Worm (Caenorhabditis elegans) whole organism, L3 larva: ENCODE measurements around the gene srh-70.

Experiments used
- ZK546.5 ChIP-seq: sonication (generic microtip); optimal IDR thresholded peaks from 2 replicates; lab custom pipeline; 2017; ENCODE audit warnings: missing biosample characterization, missing genetic modification characterization
- egl-27 ChIP-seq: sonication (generic microtip); optimal IDR thresholded peaks from 4 replicates; lab custom pipeline; 2017; ENCODE audit warnings: missing biosample characterization, missing genetic modification reagents, missing genetic modification characterization
- lin-39 ChIP-seq: fragments of 150-350 bp; optimal IDR thresholded peaks from 2 replicates; lab custom pipeline; 2018; ENCODE audit warnings: missing biosample characterization, missing genetic modification reagents, missing genetic modification characterization
- nhr-12 ChIP-seq: fragments of 150-350 bp; optimal IDR thresholded peaks from 2 replicates; lab custom pipeline; 2014; ENCODE audit warnings: missing biosample characterization, missing genetic modification characterization
- nhr-28 ChIP-seq: fragments of 150-350 bp; optimal IDR thresholded peaks from 2 replicates; lab custom pipeline; 2014; ENCODE audit warnings: missing biosample characterization, missing genetic modification characterization
- skn-1 ChIP-seq: fragments of 150-350 bp; optimal IDR thresholded peaks from 2 replicates; lab custom pipeline; 2014; ENCODE audit warnings: missing biosample characterization, missing genetic modification characterization
- zag-1 ChIP-seq: fragments of 150-350 bp; optimal IDR thresholded peaks from 2 replicates; lab custom pipeline; 2014; ENCODE audit warnings: missing biosample characterization, missing genetic modification characterization
- ztf-4 ChIP-seq: fragments of 150-350 bp; optimal IDR thresholded peaks from 2 replicates; lab custom pipeline; 2014; ENCODE audit warnings: missing biosample characterization, missing genetic modification characterization

DNA sequence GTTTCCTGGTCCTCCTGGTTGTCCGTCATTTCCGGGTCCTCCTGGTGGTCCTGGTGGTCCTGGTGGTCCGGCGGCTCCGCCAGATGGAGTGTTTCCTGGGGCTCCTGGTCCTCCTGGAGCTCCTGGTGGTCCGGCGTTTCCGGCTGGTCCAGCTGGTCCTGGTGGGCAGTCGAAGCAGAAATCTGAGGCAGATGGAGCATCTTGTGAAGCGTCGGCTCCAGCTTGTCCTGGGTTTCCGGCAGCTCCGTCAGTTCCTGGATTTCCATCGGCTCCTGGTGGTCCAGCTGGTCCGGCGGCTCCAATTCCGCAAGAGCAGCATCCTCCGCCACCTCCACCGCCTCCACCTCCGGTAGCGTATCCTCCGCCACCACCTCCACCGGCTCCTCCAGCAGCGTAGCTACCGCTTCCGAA lies 24.6 kb downstream of the srh-70 start:
- no peak for TF ChIP-seq lin-39 (tag; lab: Kevin White, UChicago)
- no peak for TF ChIP-seq ZK546.5 (tag; lab: Kevin White, UChicago)
- TF ChIP-seq nhr-28 (tag; lab: Kevin White, UChicago): no peak
- no peak for TF ChIP-seq zag-1 (tag; lab: Kevin White, UChicago)
- TF ChIP-seq egl-27: no peak
- no peak for TF ChIP-seq ztf-4 (tag; lab: Kevin White, UChicago)
- TF ChIP-seq skn-1 (tag; lab: Kevin White, UChicago): no peak
- no peak for TF ChIP-seq nhr-12 (tag; lab: Kevin White, UChicago)
